Worm (Caenorhabditis elegans) whole organism, young adult: ENCODE results near the gene wrb-1.

ENCODE experiments used
- C06A6.2 ChIP-seq: fragments of 200-800 bp; sonication (Bioruptor generic); conservative IDR thresholded peaks from 2 replicates; pipeline ENCODE4 v1.3.6; 2022; ENCODE audit warnings: missing genetic modification characterization, missing compliant biosample characterization
- D2030.7 ChIP-seq: fragments of 200-800 bp; sonication (Bioruptor generic); IDR thresholded peaks from 2 replicates; pipeline ENCODE4 v1.3.6; 2022; ENCODE audit warnings: missing genetic modification reagents, missing genetic modification characterization, missing compliant biosample characterization
- F23B12.7 ChIP-seq: sonication (generic microtip); optimal IDR thresholded peaks from 2 replicates; lab custom pipeline; 2017; ENCODE audit warnings: missing genetic modification characterization, mild to moderate bottlenecking, missing compliant biosample characterization, antibody characterized with exemption, moderate library complexity; ENCODE audit not compliant: insufficient read depth
- F37B4.10 ChIP-seq: fragments of 200-800 bp; sonication (Bioruptor generic); IDR thresholded peaks from 2 replicates; pipeline ENCODE4 v1.3.6; 2022; ENCODE audit warnings: missing genetic modification characterization, missing compliant biosample characterization
- F49E8.2 ChIP-seq: sonication (generic microtip); optimal IDR thresholded peaks from 3 replicates; lab custom pipeline; 2017; ENCODE audit warnings: missing genetic modification characterization, mild to moderate bottlenecking, missing compliant biosample characterization, antibody characterized with exemption, moderate library complexity; ENCODE audit not compliant: insufficient read depth
- F55B11.4 ChIP-seq: sonication (generic microtip); optimal IDR thresholded peaks from 2 replicates; lab custom pipeline; 2016; ENCODE audit warnings: missing compliant biosample characterization, missing genetic modification characterization, borderline replicate concordance; ENCODE audit not compliant: insufficient read depth
- Y53G8AR.9 ChIP-seq: fragments of 200-800 bp; sonication (Bioruptor generic); conservative IDR thresholded peaks from 2 replicates; pipeline ENCODE4 v1.3.6; 2022; ENCODE audit warnings: missing genetic modification reagents, missing genetic modification characterization, missing compliant biosample characterization
- Y67H2A.10 ChIP-seq: fragments of 200-800 bp; sonication (Bioruptor generic); conservative IDR thresholded peaks from 2 replicates; pipeline ENCODE4 v1.3.6; 2022; ENCODE audit warnings: missing genetic modification reagents, missing genetic modification characterization, missing compliant biosample characterization
- atf-7 ChIP-seq: sonication (generic microtip); optimal IDR thresholded peaks from 2 replicates; lab custom pipeline; 2017; ENCODE audit warnings: mild to moderate bottlenecking, missing genetic modification characterization, missing compliant biosample characterization
- attf-6 ChIP-seq: fragments of 200-800 bp; sonication (Bioruptor generic); IDR thresholded peaks from 2 replicates; pipeline ENCODE4 v1.3.6; 2022; ENCODE audit warnings: missing genetic modification reagents, missing genetic modification characterization, missing compliant biosample characterization
- ceh-79 ChIP-seq: sonication (generic microtip); optimal IDR thresholded peaks from 2 replicates; lab custom pipeline; 2017; ENCODE audit warnings: mild to moderate bottlenecking, missing genetic modification characterization, missing compliant biosample characterization
- chd-7 ChIP-seq: sonication (generic microtip); optimal IDR thresholded peaks from 2 replicates; lab custom pipeline; 2016; ENCODE audit warnings: mild to moderate bottlenecking, missing genetic modification characterization, moderate library complexity, missing compliant biosample characterization
- dox-1 ChIP-seq: fragments of 200-800 bp; sonication (Bioruptor generic); IDR thresholded peaks from 2 replicates; pipeline ENCODE4 v1.3.6; 2022; ENCODE audit warnings: missing genetic modification reagents, missing genetic modification characterization, missing compliant biosample characterization
- ekl-4 ChIP-seq: fragments of 200-800 bp; sonication (Bioruptor generic); IDR thresholded peaks from 2 replicates; pipeline ENCODE4 v1.3.6; 2022; ENCODE audit warnings: missing genetic modification reagents, missing genetic modification characterization, missing compliant biosample characterization
- ets-4 ChIP-seq: fragments of 200-800 bp; sonication (Bioruptor generic); optimal IDR thresholded peaks from 2 replicates; lab custom pipeline; 2018; ENCODE audit warnings: mild to moderate bottlenecking, missing genetic modification characterization, missing compliant biosample characterization
- fkh-3 ChIP-seq: sonication (generic microtip); optimal IDR thresholded peaks from 2 replicates; lab custom pipeline; 2016; ENCODE audit warnings: mild to moderate bottlenecking, missing genetic modification characterization, missing compliant biosample characterization
- hmg-1.2 ChIP-seq: fragments of 200-800 bp; sonication (Bioruptor generic); IDR thresholded peaks from 2 replicates; pipeline ENCODE4 v1.3.6; 2022; ENCODE audit warnings: missing genetic modification reagents, missing genetic modification characterization, missing compliant biosample characterization
- hsf-1 ChIP-seq: fragments of 200-800 bp; sonication (Bioruptor generic); IDR thresholded peaks from 2 replicates; pipeline ENCODE4 v1.3.6; 2022; ENCODE audit warnings: missing genetic modification reagents, missing genetic modification characterization, missing compliant biosample characterization
- let-607 ChIP-seq, 2 experiments: fragments of 200-800 bp in 1 of 2; sonication (Bioruptor generic) in 1 of 2; sonication (generic microtip) in 1 of 2; optimal IDR thresholded peaks; 2 replicates each; lab custom pipeline; 2016 to 2018; ENCODE audit warnings: mild to moderate bottlenecking in 2 of 2, missing compliant biosample characterization in 2 of 2, missing genetic modification characterization in 2 of 2, moderate library complexity in 2 of 2, missing genotype in 1 of 2
- lin-26 ChIP-seq: fragments of 200-800 bp; sonication (Bioruptor generic); IDR thresholded peaks from 2 replicates; pipeline ENCODE4 v1.3.6; 2022; ENCODE audit warnings: missing genetic modification reagents, missing genetic modification characterization, missing compliant biosample characterization
- lin-35 ChIP-seq, 3 experiments: fragments of 150-350 bp in 2 of 3; sonication (generic microtip) in 1 of 3; optimal IDR thresholded peaks; 2 replicates each; lab custom pipeline; 2014 to 2018; ENCODE audit warnings: missing biosample characterization in 3 of 3, missing genetic modification characterization in 3 of 3, missing genetic modification reagents in 3 of 3
- lin-40 ChIP-seq: sonication (generic microtip); optimal IDR thresholded peaks from 2 replicates; lab custom pipeline; 2016; ENCODE audit warnings: missing genetic modification characterization, mild to moderate bottlenecking, missing compliant biosample characterization, missing genotype, missing genetic modification reagents
- lin-54 ChIP-seq: fragments of 200-800 bp; sonication (Bioruptor generic); optimal IDR thresholded peaks from 2 replicates; lab custom pipeline; 2018; ENCODE audit warnings: mild to moderate bottlenecking, missing genetic modification characterization, missing compliant biosample characterization
- lir-1 ChIP-seq: fragments of 200-800 bp; sonication (Bioruptor generic); conservative IDR thresholded peaks from 2 replicates; pipeline ENCODE4 v1.3.6; 2022; ENCODE audit warnings: missing genetic modification reagents, missing genetic modification characterization, missing compliant biosample characterization
- madf-6 ChIP-seq: fragments of 200-800 bp; sonication (Bioruptor generic); IDR thresholded peaks from 2 replicates; pipeline ENCODE4 v1.3.6; 2022; ENCODE audit warnings: missing genetic modification reagents, missing genetic modification characterization, missing compliant biosample characterization
- madf-8 ChIP-seq: fragments of 200-800 bp; sonication (Bioruptor generic); conservative IDR thresholded peaks from 2 replicates; pipeline ENCODE4 v1.3.6; 2022; ENCODE audit warnings: missing genetic modification reagents, missing genetic modification characterization, missing compliant biosample characterization
- mcd-1 ChIP-seq: fragments of 200-800 bp; sonication (Bioruptor generic); IDR thresholded peaks from 2 replicates; pipeline ENCODE4 v1.3.6; 2022; ENCODE audit warnings: missing genetic modification reagents, missing genetic modification characterization, missing compliant biosample characterization
- mxl-1 ChIP-seq: sonication (generic microtip); optimal IDR thresholded peaks from 2 replicates; lab custom pipeline; 2016; ENCODE audit warnings: missing genetic modification characterization, missing compliant biosample characterization
- nhr-27 ChIP-seq: fragments of 200-800 bp; sonication (Bioruptor generic); optimal IDR thresholded peaks from 2 replicates; lab custom pipeline; 2018; ENCODE audit warnings: mild to moderate bottlenecking, missing genetic modification characterization, moderate library complexity, missing compliant biosample characterization
- nhr-80 ChIP-seq: sonication (generic microtip); optimal IDR thresholded peaks from 2 replicates; lab custom pipeline; 2016; ENCODE audit warnings: missing genetic modification characterization, missing compliant biosample characterization
- pbrm-1 ChIP-seq: fragments of 200-800 bp; sonication (Bioruptor generic); IDR thresholded peaks from 2 replicates; pipeline ENCODE4 v1.3.6; 2022; ENCODE audit warnings: missing genetic modification reagents, missing genetic modification characterization, missing compliant biosample characterization
- pha-4 ChIP-seq: fragments of 150-350 bp; sonication (generic microtip); optimal IDR thresholded peaks from 2 replicates; lab custom pipeline; 2014; ENCODE audit warnings: missing biosample characterization, missing genetic modification reagents, missing genetic modification characterization
- rcor-1 ChIP-seq: fragments of 200-800 bp; sonication (Bioruptor generic); IDR thresholded peaks from 2 replicates; pipeline ENCODE4 v1.3.6; 2022; ENCODE audit warnings: missing genetic modification reagents, missing genetic modification characterization, missing compliant biosample characterization
- snpc-3.4 ChIP-seq: sonication (generic microtip); optimal IDR thresholded peaks from 2 replicates; lab custom pipeline; 2017; ENCODE audit warnings: missing genetic modification characterization, mild to moderate bottlenecking, missing compliant biosample characterization, antibody characterized with exemption, moderate library complexity, missing genotype, missing genetic modification reagents
- tbp1 ChIP-seq: fragments of 200-800 bp; sonication (Bioruptor generic); optimal IDR thresholded peaks from 2 replicates; lab custom pipeline; 2018; ENCODE audit warnings: mild to moderate bottlenecking, missing genetic modification characterization, missing compliant biosample characterization
- tlf-1 ChIP-seq: fragments of 200-800 bp; sonication (Bioruptor generic); optimal IDR thresholded peaks from 2 replicates; lab custom pipeline; 2018; ENCODE audit warnings: mild to moderate bottlenecking, missing genetic modification characterization, missing compliant biosample characterization
- unc-130 ChIP-seq: sonication (generic microtip); optimal IDR thresholded peaks from 2 replicates; lab custom pipeline; 2016; ENCODE audit warnings: missing genetic modification reagents, missing genetic modification characterization, missing compliant biosample characterization
- zfh-2 ChIP-seq: fragments of 200-800 bp; sonication (Bioruptor generic); conservative IDR thresholded peaks from 2 replicates; pipeline ENCODE4 v1.3.6; 2022; ENCODE audit warnings: missing genetic modification reagents, missing genetic modification characterization, missing compliant biosample characterization
- zim-3 ChIP-seq: sonication (generic microtip); optimal IDR thresholded peaks from 2 replicates; lab custom pipeline; 2017; ENCODE audit warnings: mild to moderate bottlenecking, missing genetic modification characterization, moderate library complexity, missing compliant biosample characterization
- ztf-18 ChIP-seq: sonication (generic microtip); optimal IDR thresholded peaks from 2 replicates; lab custom pipeline; 2016; ENCODE audit warnings: missing genotype, mild to moderate bottlenecking, missing genetic modification characterization, missing compliant biosample characterization
- ztf-25 ChIP-seq: fragments of 200-800 bp; sonication (Bioruptor generic); IDR thresholded peaks from 2 replicates; pipeline ENCODE4 v1.3.6; 2022; ENCODE audit warnings: missing genetic modification reagents, missing genetic modification characterization, missing compliant biosample characterization
- ztf-28 ChIP-seq: fragments of 200-800 bp; sonication (Bioruptor generic); IDR thresholded peaks from 2 replicates; pipeline ENCODE4 v1.3.6; 2022; ENCODE audit warnings: missing genetic modification reagents, missing genetic modification characterization, missing compliant biosample characterization
- ztf-6 ChIP-seq: fragments of 200-800 bp; sonication (Bioruptor generic); IDR thresholded peaks from 2 replicates; pipeline ENCODE4 v1.3.6; 2022; ENCODE audit warnings: missing genetic modification reagents, missing genetic modification characterization, missing compliant biosample characterization

wrb-1 gene

ce11 chrV:1176277-1176839 lies 19.5 kb upstream of the wrb-1 start, which contains the start of gene T21H3.1:
T21H3.1 (plus strand) TSS chrV:1176724.
- TF ChIP-seq zim-3 (tag; lab: Kevin White, UChicago) (no peak), atf-7 (tag; lab: Kevin White, UChicago) (peak; percentile 89), ztf-25 (GFP tag; lab: Robert Waterston, UW) (0 out of 2 replicates have a peak, but pooled peaks have one; percentile 5), ets-4 (GFP tag; lab: Kevin White, UChicago) (peak; percentile 56), nhr-80 (tag; lab: Kevin White, UChicago) (peak; percentile 75)

- TF ChIP-seq pha-4 (tag; lab: Kevin White, UChicago): no peak
- no peak for TF ChIP-seq mxl-1 (tag; lab: Kevin White, UChicago)
- no peak for TF ChIP-seq atf-7 (tag; lab: Kevin White, UChicago)
- TF ChIP-seq let-607 (tag; optimal IDR thresholded peaks at IDR 0.05; lab: Kevin White, UChicago): no peak
- no peak for TF ChIP-seq F37B4.10 (GFP tag; lab: Robert Waterston, UW)
- no peak for TF ChIP-seq hmg-1.2
- no peak for TF ChIP-seq lin-26
- no peak for TF ChIP-seq tlf-1 (GFP tag; lab: Kevin White, UChicago)
- no peak for TF ChIP-seq attf-6 (GFP tag; lab: Robert Waterston, UW)
- TF ChIP-seq F23B12.7 (tag; lab: Kevin White, UChicago): no peak
- TF ChIP-seq nhr-27 (tag; lab: Kevin White, UChicago): no peak
- peak; percentile 14 for TF ChIP-seq nhr-80 (tag; lab: Kevin White, UChicago)
- peak; percentile 28 for TF ChIP-seq ets-4 (GFP tag; lab: Kevin White, UChicago)
- no peak for TF ChIP-seq hsf-1 (GFP tag; lab: Robert Waterston, UW)
- no peak for TF ChIP-seq ztf-6
- TF ChIP-seq lin-54 (GFP tag; lab: Kevin White, UChicago): no peak
- no peak for TF ChIP-seq fkh-3 (tag; lab: Kevin White, UChicago)
- no peak for TF ChIP-seq snpc-3.4 (tag; lab: Kevin White, UChicago)
- no peak for TF ChIP-seq pbrm-1 (GFP tag; lab: Robert Waterston, UW)
- TF ChIP-seq C06A6.2 (GFP tag; lab: Robert Waterston, UW): no peak
- TF ChIP-seq ceh-79: no peak
- no peak for TF ChIP-seq F49E8.2 (tag; lab: Kevin White, UChicago)
- 0 out of 2 replicates have a peak, but pooled peaks have one; percentile 32 for TF ChIP-seq Y53G8AR.9 (GFP tag; lab: Robert Waterston, UW)
- TF ChIP-seq chd-7 (tag; lab: Kevin White, UChicago): no peak
- TF ChIP-seq F55B11.4 (tag; lab: Kevin White, UChicago): no peak
- no peak for TF ChIP-seq ztf-28
- no peak for TF ChIP-seq unc-130 (GFP tag; lab: Kevin White, UChicago)
Observed at ce11 chrV:1179279-1179678, 16.6 kb upstream of the wrb-1 start, which contains the start of gene F25A2.1. F25A2.1 (plus strand) TSS chrV:1179579.

ce11 chrV:1197064-1197724 lies 1.3 kb downstream of the wrb-1 start:
- TF ChIP-seq mcd-1 (GFP tag; lab: Robert Waterston, UW) (peak; percentile 94), tbp1 (GFP tag; lab: Kevin White, UChicago) (peak; percentile 21), D2030.7 (GFP tag; lab: Robert Waterston, UW) (peak; percentile 91), rcor-1 (GFP tag; lab: Robert Waterston, UW) (peak; percentile 63), ekl-4 (peak; percentile 71), madf-6 (GFP tag; lab: Robert Waterston, UW) (peak; percentile 45), lin-35 (GFP tag; optimal IDR thresholded peaks at IDR 0.05; lab: Kevin White, UChicago) (peak in 2 of 3 experiments; percentile 12 to 81), zfh-2 (GFP tag; lab: Robert Waterston, UW) (peak; percentile 48; the same call in 1 of the 2 replicates), ztf-18 (tag; lab: Kevin White, UChicago) (peak; percentile 35), lin-54 (GFP tag; lab: Kevin White, UChicago) (peak; percentile 77), nhr-80 (tag; lab: Kevin White, UChicago) (peak; percentile 25), lin-40 (tag; lab: Kevin White, UChicago) (peak; percentile 34), madf-8 (GFP tag; lab: Robert Waterston, UW) (peak; percentile 36), lir-1 (GFP tag; lab: Robert Waterston, UW) (0 out of 2 replicates have a peak, but pooled peaks have one; percentile 42), unc-130 (GFP tag; lab: Kevin White, UChicago) (peak; percentile 52), Y67H2A.10 (GFP tag; lab: Robert Waterston, UW) (peak; percentile 21; the same call in 1 of the 2 replicates), dox-1 (peak; percentile 77)
